Fruit fly (Drosophila melanogaster): ENCODE measurements around the gene CG13760.

CG13760 gene

dm6 chrX:2608470-2609157 is 23.1 kb upstream of the CG13760 start, which contains the start of gene Smyd3 (continued):
- TF ChIP-seq yki (optimal IDR thresholded peaks at IDR 0.05), result no peak
- no peak for TF ChIP-seq Hmx (GFP tag; optimal IDR thresholded peaks at IDR 0.05)
- TF ChIP-seq nom (GFP tag; optimal IDR thresholded peaks at IDR 0.05), result peak; percentile 53
- peak; percentile 66 for TF ChIP-seq shn (GFP tag; optimal IDR thresholded peaks at IDR 0.05)
- TF ChIP-seq gsb-n (tag; optimal IDR thresholded peaks at IDR 0.05), result no peak
- no peak for TF ChIP-seq dimm (GFP tag; IDR thresholded peaks at IDR 0.05)
- no peak for TF ChIP-seq CG34224 (GFP tag; IDR thresholded peaks at IDR 0.05; ENCODE audit: partially characterized antibody)
- no peak for TF ChIP-seq disco-r (GFP tag; optimal IDR thresholded peaks at IDR 0.05)
- TF ChIP-seq CkIIα-i1 (GFP tag; IDR thresholded peaks at IDR 0.05), result no peak
- peak; percentile 76 for TF ChIP-seq Rx (GFP tag; IDR thresholded peaks at IDR 0.05)
- TF ChIP-seq toy (GFP tag; IDR thresholded peaks at IDR 0.05), result no peak
- peak; percentile 85 for TF ChIP-seq HLH54F (GFP tag; optimal IDR thresholded peaks at IDR 0.05)
- peak in 1 of 3 experiments; percentile 50 for TF ChIP-seq lola (GFP tag; optimal IDR thresholded peaks at IDR 0.05)
- no peak for TF ChIP-seq CG4282 (GFP tag; optimal IDR thresholded peaks at IDR 0.05)
- peak; percentile 88 for TF ChIP-seq vvl (GFP tag; IDR thresholded peaks at IDR 0.05)
- peak; percentile 78 for TF ChIP-seq CG4730 (GFP tag; IDR thresholded peaks at IDR 0.05)
- TF ChIP-seq CG30403 (GFP tag; optimal IDR thresholded peaks at IDR 0.05), result peak; percentile 85
- peak; percentile 81 for TF ChIP-seq az2 (GFP tag; optimal IDR thresholded peaks at IDR 0.05)
- TF ChIP-seq tx (GFP tag; optimal IDR thresholded peaks at IDR 0.05), result peak; percentile 48
- TF ChIP-seq Mes4 (GFP tag; optimal IDR thresholded peaks at IDR 0.05), result peak; percentile 34
- TF ChIP-seq H2.0 (GFP tag; IDR thresholded peaks at IDR 0.05), result peak; percentile 78
- peak; percentile 67 for TF ChIP-seq CG11093 (GFP tag; IDR thresholded peaks at IDR 0.05)
- peak; percentile 59 for TF ChIP-seq CG10462 (GFP tag; optimal IDR thresholded peaks at IDR 0.05)
- no peak for TF ChIP-seq aop (GFP tag; IDR thresholded peaks at IDR 0.05)
- no peak for TF ChIP-seq cg (GFP tag; optimal IDR thresholded peaks at IDR 0.05)
- TF ChIP-seq CG13424 (tag; optimal IDR thresholded peaks at IDR 0.05), result peak; percentile 73
- no peak for TF ChIP-seq CG13894 (tag; optimal IDR thresholded peaks at IDR 0.05)
- no peak for TF ChIP-seq Taf1 (GFP tag; IDR thresholded peaks at IDR 0.05)
- TF ChIP-seq NK7.1 (GFP tag; optimal IDR thresholded peaks at IDR 0.05), result peak; percentile 33
- TF ChIP-seq Abd-B (GFP tag; optimal IDR thresholded peaks at IDR 0.05), result peak; percentile 51
- TF ChIP-seq Deaf1 (tag; optimal IDR thresholded peaks at IDR 0.05), result no peak
- peak; percentile 49 for TF ChIP-seq CG12219 (GFP tag; optimal IDR thresholded peaks at IDR 0.05)
- TF ChIP-seq CG8478 (optimal IDR thresholded peaks at IDR 0.05), result no peak
- peak; percentile 51 for TF ChIP-seq CG10543 (GFP tag; optimal IDR thresholded peaks at IDR 0.05)
- peak; percentile 90 for TF ChIP-seq MBD-R2 (GFP tag; IDR thresholded peaks at IDR 0.05)
- peak; percentile 44 for TF ChIP-seq zen (tag; optimal IDR thresholded peaks at IDR 0.05)
- no peak for TF ChIP-seq Blimp-1 (GFP tag; optimal IDR thresholded peaks at IDR 0.05)
- TF ChIP-seq wek (GFP tag; optimal IDR thresholded peaks at IDR 0.05), result peak; percentile 20
- no peak for TF ChIP-seq CG7928 (GFP tag; optimal IDR thresholded peaks at IDR 0.05)
- TF ChIP-seq hb (GFP tag; IDR thresholded peaks at IDR 0.05; ENCODE audit: partially characterized antibody), result no peak
- peak; percentile 61 for TF ChIP-seq CG8290 (GFP tag; optimal IDR thresholded peaks at IDR 0.05)
- no peak for TF ChIP-seq CG8290 (tag; optimal IDR thresholded peaks at IDR 0.05)
- peak; percentile 62; the same call in 1 of the 2 replicates for TF ChIP-seq bowl (GFP tag; IDR thresholded peaks at IDR 0.05)
- peak; percentile 48 for TF ChIP-seq org-1 (GFP tag; optimal IDR thresholded peaks at IDR 0.05)
- peak; percentile 82 for TF ChIP-seq Dip3 (GFP tag; optimal IDR thresholded peaks at IDR 0.05)
- TF ChIP-seq abd-A (tag; optimal IDR thresholded peaks at IDR 0.05), result no peak
- peak; percentile 39 for TF ChIP-seq CG11398 (GFP tag; optimal IDR thresholded peaks at IDR 0.05)
- TF ChIP-seq Awh (GFP tag; IDR thresholded peaks at IDR 0.05), result peak; percentile 82
- TF ChIP-seq ac (GFP tag; optimal IDR thresholded peaks at IDR 0.05), result peak; percentile 30
- TF ChIP-seq exex (tag; optimal IDR thresholded peaks at IDR 0.05), result no peak
- no peak for TF ChIP-seq hbn (GFP tag; IDR thresholded peaks at IDR 0.05; ENCODE audit: partially characterized antibody)
- no peak for TF ChIP-seq Sin3A (optimal IDR thresholded peaks at IDR 0.05)

Measured in whole organism, embryonic.